Worm (Caenorhabditis elegans) whole organism, L1 larva: ENCODE data around the gene F59G1.4.

ENCODE experiments used
- Y116A8C.19 ChIP-seq: sonication (generic microtip); optimal IDR thresholded peaks from 2 replicates; lab custom pipeline; 2016; ENCODE audit warnings: missing compliant biosample characterization, missing genetic modification characterization, borderline replicate concordance
- mep-1 ChIP-seq: fragments of 150-350 bp; optimal IDR thresholded peaks from 2 replicates; lab custom pipeline; 2014; ENCODE audit warnings: missing biosample characterization, missing genetic modification characterization
- nhr-76 ChIP-seq: sonication (generic microtip); optimal IDR thresholded peaks from 2 replicates; lab custom pipeline; 2017; ENCODE audit warnings: missing biosample characterization, missing genetic modification characterization
- pag-3 ChIP-seq: sonication (generic microtip); optimal IDR thresholded peaks from 2 replicates; lab custom pipeline; 2017; ENCODE audit warnings: missing genetic modification characterization, mild to moderate bottlenecking, missing compliant biosample characterization, antibody characterized with exemption, borderline replicate concordance; ENCODE audit not compliant: insufficient read depth
- snpc-4 ChIP-seq: fragments of 150-350 bp; optimal IDR thresholded peaks from 2 replicates; lab custom pipeline; 2014; ENCODE audit warnings: missing biosample characterization, missing genetic modification characterization
- sup-37 ChIP-seq: fragments of 200-800 bp; sonication (Bioruptor generic); optimal IDR thresholded peaks from 2 replicates; lab custom pipeline; 2018; ENCODE audit warnings: mild to moderate bottlenecking, missing genetic modification characterization, missing compliant biosample characterization
- tbx-2 ChIP-seq: sonication (generic microtip); optimal IDR thresholded peaks from 2 replicates; lab custom pipeline; 2016; ENCODE audit warnings: missing genetic modification characterization, missing compliant biosample characterization
- unc-62 ChIP-seq: fragments of 150-350 bp; optimal IDR thresholded peaks from 2 replicates; lab custom pipeline; 2014; ENCODE audit warnings: missing biosample characterization, missing genetic modification reagents, missing genetic modification characterization

ce11 chrII:5933133-5933532 is 37.2 kb downstream of the F59G1.4 start:
- TF ChIP-seq unc-62 (GFP tag; lab: Kevin White, UChicago) (no peak), nhr-76 (tag; lab: Kevin White, UChicago) (no peak), tbx-2 (tag; lab: Kevin White, UChicago) (no peak), pag-3 (no peak), snpc-4 (tag; lab: Kevin White, UChicago) (no peak), sup-37 (no peak), mep-1 (tag; lab: Kevin White, UChicago) (no peak), Y116A8C.19 (tag; lab: Kevin White, UChicago) (no peak)
